Fruit fly (Drosophila melanogaster) whole organism, embryonic: ENCODE data around the gene CG5853.

Experiments used
- ATbp ChIP-seq: fragments of 200-800 bp; sonication (Bioruptor generic); optimal IDR thresholded peaks from 2 replicates; lab custom pipeline; 2017; ENCODE audit warnings: missing biosample characterization, mild to moderate bottlenecking, missing genetic modification characterization, missing genetic modification reagents
- Asciz ChIP-seq: fragments of 200-800 bp; sonication (Bioruptor generic); optimal IDR thresholded peaks from 2 replicates; lab custom pipeline; 2017; ENCODE audit warnings: missing biosample characterization, mild to moderate bottlenecking, missing genetic modification characterization, missing genetic modification reagents
- C15 ChIP-seq: fragments of 200-800 bp; sonication (Bioruptor generic); IDR thresholded peaks from 3 replicates; pipeline ENCODE4 v1.3.6; 2022; ENCODE audit warnings: missing biosample characterization, missing genetic modification characterization
- CG10209 ChIP-seq: fragments of 200-800 bp; sonication (Bioruptor generic); optimal IDR thresholded peaks from 3 replicates; lab custom pipeline; 2017; ENCODE audit warnings: missing biosample characterization, mild to moderate bottlenecking, missing genetic modification characterization, missing genetic modification reagents
- CG10959 ChIP-seq: fragments of 200-800 bp; sonication (Bioruptor generic); IDR thresholded peaks from 2 replicates; pipeline ENCODE4 v1.3.6; 2022; ENCODE audit warnings: missing biosample characterization, missing genetic modification characterization
- CG11093 ChIP-seq: fragments of 200-800 bp; sonication (Bioruptor generic); IDR thresholded peaks from 3 replicates; pipeline ENCODE4 v1.3.6; 2022; ENCODE audit warnings: missing biosample characterization, missing genetic modification characterization
- CG11398 ChIP-seq: fragments of 200-800 bp; sonication (Bioruptor generic); optimal IDR thresholded peaks from 2 replicates; lab custom pipeline; 2016; ENCODE audit warnings: missing biosample characterization, missing genetic modification characterization
- CG13624 ChIP-seq: fragments of 200-800 bp; sonication (Bioruptor generic); optimal IDR thresholded peaks from 2 replicates; lab custom pipeline; 2016; ENCODE audit warnings: missing biosample characterization, missing genetic modification characterization
- CG1529 ChIP-seq: fragments of 200-800 bp; sonication (Bioruptor generic); optimal IDR thresholded peaks from 3 replicates; lab custom pipeline; 2018; ENCODE audit warnings: missing biosample characterization, missing genetic modification characterization
- CG15479 ChIP-seq: fragments of 200-800 bp; sonication (Bioruptor generic); optimal IDR thresholded peaks from 3 replicates; lab custom pipeline; 2019; ENCODE audit warnings: missing biosample characterization, mild to moderate bottlenecking, missing genetic modification characterization, moderate library complexity
- CG1602 ChIP-seq: fragments of 200-800 bp; sonication (Bioruptor generic); optimal IDR thresholded peaks from 3 replicates; lab custom pipeline; 2016; ENCODE audit warnings: missing biosample characterization, missing genetic modification characterization
- CG2129 ChIP-seq: fragments of 200-800 bp; sonication (Bioruptor generic); IDR thresholded peaks from 2 replicates; pipeline ENCODE4 v1.3.6; 2022; ENCODE audit warnings: missing biosample characterization, missing genetic modification characterization; ENCODE audit not compliant: partially characterized antibody
- CG2712 ChIP-seq: fragments of 200-800 bp; optimal IDR thresholded peaks from 3 replicates; lab custom pipeline; 2019; ENCODE audit warnings: missing biosample characterization, mild to moderate bottlenecking, missing genetic modification characterization, moderate library complexity
- CG31441 ChIP-seq: fragments of 200-800 bp; sonication (Bioruptor generic); IDR thresholded peaks from 2 replicates; pipeline ENCODE4 v1.3.6; 2022; ENCODE audit warnings: missing biosample characterization, missing genetic modification characterization
- CG34224 ChIP-seq: fragments of 200-800 bp; sonication (Bioruptor generic); IDR thresholded peaks from 3 replicates; pipeline ENCODE4 v1.3.6; 2022; ENCODE audit warnings: missing biosample characterization, missing genetic modification characterization; ENCODE audit not compliant: partially characterized antibody
- CG42726 ChIP-seq: fragments of 200-800 bp; sonication (Bioruptor generic); IDR thresholded peaks from 2 replicates; pipeline ENCODE4 v1.3.6; 2022; ENCODE audit warnings: missing biosample characterization, missing genetic modification characterization; ENCODE audit not compliant: partially characterized antibody
- CG4282 ChIP-seq: fragments of 200-800 bp; sonication (Bioruptor generic); optimal IDR thresholded peaks from 2 replicates; lab custom pipeline; 2016; ENCODE audit warnings: missing biosample characterization, missing genetic modification characterization
- CG6654 ChIP-seq: fragments of 200-800 bp; sonication (Bioruptor generic); optimal IDR thresholded peaks from 2 replicates; lab custom pipeline; 2017; ENCODE audit warnings: missing biosample characterization, mild to moderate bottlenecking, missing genetic modification characterization
- CG6683 ChIP-seq: fragments of 200-800 bp; sonication (Bioruptor generic); optimal IDR thresholded peaks from 2 replicates; lab custom pipeline; 2017; ENCODE audit warnings: missing biosample characterization, mild to moderate bottlenecking, missing genetic modification characterization, missing genetic modification reagents
- CG8359 ChIP-seq: fragments of 200-800 bp; sonication (Bioruptor generic); optimal IDR thresholded peaks from 2 replicates; lab custom pipeline; 2017; ENCODE audit warnings: missing biosample characterization, mild to moderate bottlenecking, missing genetic modification characterization, borderline replicate concordance
- CG9437 ChIP-seq: fragments of 200-800 bp; sonication (Bioruptor generic); optimal IDR thresholded peaks from 2 replicates; lab custom pipeline; 2018; ENCODE audit warnings: missing biosample characterization, mild to moderate bottlenecking, missing genetic modification characterization
- CG9932 ChIP-seq: fragments of 200-800 bp; sonication (Bioruptor generic); IDR thresholded peaks from 2 replicates; pipeline ENCODE4 v1.3.6; 2022; ENCODE audit warnings: missing biosample characterization, missing genetic modification characterization
- Camta ChIP-seq: fragments of 200-800 bp; sonication (Bioruptor generic); optimal IDR thresholded peaks from 2 replicates; lab custom pipeline; 2016; ENCODE audit warnings: missing biosample characterization, missing genetic modification characterization
- CkIIα-i1 ChIP-seq: fragments of 200-800 bp; sonication (Bioruptor generic); IDR thresholded peaks from 2 replicates; pipeline ENCODE4 v1.3.6; 2022; ENCODE audit warnings: missing biosample characterization, missing genetic modification characterization
- HmgZ ChIP-seq: fragments of 200-800 bp; sonication (Bioruptor generic); optimal IDR thresholded peaks from 2 replicates; lab custom pipeline; 2018; ENCODE audit warnings: missing biosample characterization, mild to moderate bottlenecking, missing genetic modification characterization
- Hr3 ChIP-seq: fragments of 200-800 bp; sonication (Bioruptor generic); optimal IDR thresholded peaks from 3 replicates; lab custom pipeline; 2016; ENCODE audit warnings: missing biosample characterization, missing genetic modification characterization
- Hr78 ChIP-seq, 2 experiments: fragments of 200-800 bp in 1 of 2; fragments of >200 bp in 1 of 2; sonication (Bioruptor generic) in 1 of 2; optimal IDR thresholded peaks; 2 replicates each; lab custom pipeline; 2017 to 2019; ENCODE audit warnings: missing biosample characterization in 2 of 2, missing genetic modification characterization in 2 of 2, mild to moderate bottlenecking in 1 of 2, moderate library complexity in 1 of 2
- Opbp ChIP-seq: fragments of 200-800 bp; sonication (Bioruptor generic); IDR thresholded peaks from 3 replicates; pipeline ENCODE4 v1.3.6; 2022; ENCODE audit warnings: missing biosample characterization, missing genetic modification characterization; ENCODE audit not compliant: partially characterized antibody
- PHDP ChIP-seq: fragments of 200-800 bp; sonication (Bioruptor generic); optimal IDR thresholded peaks from 3 replicates; lab custom pipeline; 2018; ENCODE audit warnings: missing biosample characterization, mild to moderate bottlenecking, missing genetic modification characterization, moderate library complexity
- Sox100B ChIP-seq: fragments of 200-800 bp; sonication (Bioruptor generic); optimal IDR thresholded peaks from 3 replicates; lab custom pipeline; 2018; ENCODE audit warnings: missing biosample characterization, mild to moderate bottlenecking, missing genetic modification characterization
- YL-1 ChIP-seq: fragments of 200-800 bp; sonication (Bioruptor generic); optimal IDR thresholded peaks from 3 replicates; lab custom pipeline; 2017; ENCODE audit warnings: missing biosample characterization, mild to moderate bottlenecking, missing genetic modification characterization
- ato ChIP-seq: fragments of 200-800 bp; sonication (Bioruptor generic); IDR thresholded peaks from 2 replicates; pipeline ENCODE4 v1.3.6; 2022; ENCODE audit warnings: missing biosample characterization, missing genetic modification characterization; ENCODE audit not compliant: partially characterized antibody
- btn ChIP-seq: fragments of 200-800 bp; sonication (Bioruptor generic); optimal IDR thresholded peaks from 2 replicates; lab custom pipeline; 2016; ENCODE audit warnings: missing biosample characterization, missing genetic modification characterization
- caup ChIP-seq: fragments of 200-800 bp; sonication (Bioruptor generic); optimal IDR thresholded peaks from 3 replicates; lab custom pipeline; 2017; ENCODE audit warnings: missing biosample characterization, mild to moderate bottlenecking, missing genetic modification characterization, moderate library complexity; ENCODE audit not compliant: severe bottlenecking
- chinmo ChIP-seq: fragments of 200-800 bp; sonication (Bioruptor generic); IDR thresholded peaks from 4 replicates; pipeline ENCODE4 v1.3.6; 2022; ENCODE audit warnings: missing biosample characterization, missing genetic modification characterization; ENCODE audit not compliant: partially characterized antibody
- dpn ChIP-seq, 2 experiments: fragments of 200-800 bp; sonication (Bioruptor generic); optimal IDR thresholded peaks; 3 replicates each; lab custom pipeline; 2016; ENCODE audit warnings: missing biosample characterization in 2 of 2, missing genetic modification characterization in 2 of 2
- dysf ChIP-seq: fragments of 200-800 bp; sonication (Bioruptor generic); IDR thresholded peaks from 3 replicates; pipeline ENCODE4 v1.3.6; 2022; ENCODE audit warnings: missing biosample characterization, missing genetic modification characterization
- jing ChIP-seq: fragments of 200-800 bp; sonication (Bioruptor generic); optimal IDR thresholded peaks from 2 replicates; lab custom pipeline; 2018; ENCODE audit warnings: missing biosample characterization, mild to moderate bottlenecking, missing genetic modification characterization
- lilli ChIP-seq: fragments of 200-800 bp; sonication (Bioruptor generic); optimal IDR thresholded peaks from 3 replicates; lab custom pipeline; 2016; ENCODE audit warnings: missing biosample characterization, missing genetic modification characterization
- mirr ChIP-seq: fragments of 200-800 bp; sonication (Bioruptor generic); optimal IDR thresholded peaks from 3 replicates; lab custom pipeline; 2018; ENCODE audit warnings: missing biosample characterization, mild to moderate bottlenecking, missing genetic modification characterization
- nerfin-1 ChIP-seq: fragments of 200-800 bp; sonication (Bioruptor generic); optimal IDR thresholded peaks from 3 replicates; lab custom pipeline; 2019; ENCODE audit warnings: missing biosample characterization, mild to moderate bottlenecking, missing genetic modification characterization, moderate library complexity
- oc ChIP-seq: fragments of 200-800 bp; sonication (Bioruptor generic); optimal IDR thresholded peaks from 2 replicates; lab custom pipeline; 2018; ENCODE audit warnings: missing biosample characterization, mild to moderate bottlenecking, missing genetic modification characterization, moderate library complexity
- phol ChIP-seq: fragments of 200-800 bp; sonication (Bioruptor generic); optimal IDR thresholded peaks from 3 replicates; lab custom pipeline; 2018; ENCODE audit warnings: missing biosample characterization, mild to moderate bottlenecking, missing genetic modification characterization, moderate library complexity
- psq ChIP-seq: fragments of 200-800 bp; sonication (Bioruptor generic); optimal IDR thresholded peaks from 2 replicates; lab custom pipeline; 2017; ENCODE audit warnings: missing biosample characterization, missing genetic modification characterization
- pzg ChIP-seq: fragments of 200-800 bp; sonication (Bioruptor generic); optimal IDR thresholded peaks from 3 replicates; lab custom pipeline; 2018; ENCODE audit warnings: missing biosample characterization, mild to moderate bottlenecking, missing genetic modification characterization, moderate library complexity
- repo ChIP-seq: fragments of 200-800 bp; sonication (Bioruptor generic); optimal IDR thresholded peaks from 2 replicates; lab custom pipeline; 2016; ENCODE audit warnings: missing biosample characterization, missing genetic modification characterization
- sd ChIP-seq: fragments of 200-800 bp; sonication (Bioruptor generic); optimal IDR thresholded peaks from 3 replicates; lab custom pipeline; 2018; ENCODE audit warnings: missing biosample characterization, mild to moderate bottlenecking, missing genetic modification characterization, moderate library complexity
- sens-2 ChIP-seq: fragments of 200-800 bp; sonication (Bioruptor generic); IDR thresholded peaks from 2 replicates; pipeline ENCODE4 v1.3.6; 2022; ENCODE audit warnings: missing biosample characterization, missing genetic modification characterization
- tio ChIP-seq: fragments of 200-800 bp; sonication (Bioruptor generic); optimal IDR thresholded peaks from 2 replicates; lab custom pipeline; 2017; ENCODE audit warnings: missing biosample characterization, missing genetic modification characterization, inconsistent platforms
- toy ChIP-seq: fragments of 200-800 bp; sonication (Bioruptor generic); IDR thresholded peaks from 2 replicates; pipeline ENCODE4 v1.3.6; 2022; ENCODE audit warnings: missing biosample characterization, missing genetic modification characterization

Gene CG5853

dm6 chr2L:9897296-9897695 is 50.2 kb downstream of the CG5853 start, which contains the start of gene RpS2 (continued):
- no peak for TF ChIP-seq tio (GFP tag; lab: Kevin White, UChicago)
- TF ChIP-seq CG34224 (GFP tag; lab: Robert Waterston, UW), result peak; percentile 99
- TF ChIP-seq toy (GFP tag; lab: Robert Waterston, UW), result no peak
- TF ChIP-seq CG31441 (GFP tag; lab: Robert Waterston, UW), result peak; percentile 43; the same call in 1 of the 2 replicates
- TF ChIP-seq Asciz (GFP tag; lab: Kevin White, UChicago), result peak; percentile 11
- peak; percentile 21 for TF ChIP-seq CG11398
- TF ChIP-seq Sox100B, result peak; percentile 23
- TF ChIP-seq ATbp, result peak; percentile 31
- TF ChIP-seq CG6683 (GFP tag; lab: Kevin White, UChicago), result no peak
- peak; percentile 8 for TF ChIP-seq CG10209
- TF ChIP-seq Opbp (GFP tag; lab: Robert Waterston, UW), result peak; percentile 100
- TF ChIP-seq phol (tag; lab: Kevin White, UChicago), result peak; percentile 96
- no peak for TF ChIP-seq dysf (GFP tag; lab: Robert Waterston, UW)
- peak; percentile 39 for TF ChIP-seq CG9437 (GFP tag; lab: Kevin White, UChicago)
- TF ChIP-seq CG6654, result no peak
- TF ChIP-seq PHDP (tag; lab: Kevin White, UChicago), result peak; percentile 67
- TF ChIP-seq caup (GFP tag; lab: Kevin White, UChicago), result peak; percentile 72
- no peak for TF ChIP-seq CG11093
- TF ChIP-seq chinmo (GFP tag; lab: Robert Waterston, UW), result peak; percentile 98
- TF ChIP-seq CG2129 (GFP tag; lab: Robert Waterston, UW), result peak; percentile 95
- no peak for TF ChIP-seq CG1602 (GFP tag; lab: Kevin White, UChicago)
- peak; percentile 98 for TF ChIP-seq ato (GFP tag; lab: Robert Waterston, UW)
- TF ChIP-seq CG15479 (GFP tag; lab: Kevin White, UChicago), result no peak
- no peak for TF ChIP-seq jing (GFP tag; lab: Kevin White, UChicago)
- TF ChIP-seq pzg (GFP tag; lab: Kevin White, UChicago), result peak; percentile 81
- TF ChIP-seq CG2712 (tag; lab: Kevin White, UChicago), result no peak
- peak; percentile 54 for TF ChIP-seq mirr
- TF ChIP-seq Hr78 (GFP tag; optimal IDR thresholded peaks at IDR 0.05; lab: Kevin White, UChicago), result no peak
- peak; percentile 33 for TF ChIP-seq CG13624 (GFP tag; lab: Kevin White, UChicago)
- peak; percentile 51 for TF ChIP-seq nerfin-1 (tag; lab: Kevin White, UChicago)
- TF ChIP-seq Hr3 (GFP tag; lab: Kevin White, UChicago), result peak; percentile 32
- TF ChIP-seq CG42726 (GFP tag; lab: Robert Waterston, UW), result peak; percentile 99
- TF ChIP-seq CG1529, result peak; percentile 32
- no peak for TF ChIP-seq sens-2 (GFP tag; lab: Robert Waterston, UW)

DNA sequence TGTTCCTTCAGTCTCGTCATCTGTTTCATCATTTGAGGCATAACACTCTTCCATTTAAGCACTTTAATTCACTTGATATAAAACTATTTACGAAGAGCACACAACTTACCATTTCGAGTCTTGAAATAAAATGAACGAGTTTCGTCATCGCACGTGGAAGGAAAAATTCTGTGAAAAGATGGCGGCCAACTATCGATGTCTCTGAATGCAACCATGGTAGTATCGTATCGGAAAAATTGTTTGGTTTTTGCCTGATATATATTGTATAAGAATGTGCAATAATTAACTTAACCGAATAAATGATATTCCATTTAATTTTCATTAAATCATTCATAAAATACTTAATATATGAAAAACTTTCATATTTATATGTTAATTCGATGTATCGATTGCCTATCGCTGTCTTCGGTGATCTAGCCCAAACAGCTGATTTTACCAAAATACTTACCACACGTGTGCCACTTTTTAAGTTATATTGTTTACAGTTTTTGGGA is 52.5 kb downstream of the CG5853 start, which contains the start of gene Bka:
Gene Bka (plus strand): TSS at position 417 of the 494 bp plus-strand sequence.
- no peak for TF ChIP-seq Camta (GFP tag; lab: Kevin White, UChicago)
- TF ChIP-seq dpn (GFP tag; optimal IDR thresholded peaks at IDR 0.05; lab: Kevin White, UChicago), result peak in 1 of 2 experiments; percentile 23
- TF ChIP-seq CG9932, result no peak
- no peak for TF ChIP-seq repo (GFP tag; lab: Kevin White, UChicago)
- TF ChIP-seq oc (tag; lab: Kevin White, UChicago), result peak; percentile 28
- TF ChIP-seq lilli (GFP tag; lab: Kevin White, UChicago), result peak; percentile 44
- TF ChIP-seq sd, result peak; percentile 88
- no peak for TF ChIP-seq psq (GFP tag; lab: Kevin White, UChicago)
- no peak for TF ChIP-seq btn (GFP tag; lab: Kevin White, UChicago)
- no peak for TF ChIP-seq CkIIα-i1
- peak; percentile 83 for TF ChIP-seq HmgZ (tag; lab: Kevin White, UChicago)
- no peak for TF ChIP-seq CG4282 (GFP tag; lab: Kevin White, UChicago)
- peak; percentile 96 for TF ChIP-seq YL-1 (GFP tag; lab: Kevin White, UChicago)
- TF ChIP-seq C15, result no peak
- TF ChIP-seq CG8359, result no peak
- no peak for TF ChIP-seq CG10959 (GFP tag; lab: Robert Waterston, UW)
